Fruit fly (Drosophila melanogaster): ENCODE results near the gene subdued.

DNA sequence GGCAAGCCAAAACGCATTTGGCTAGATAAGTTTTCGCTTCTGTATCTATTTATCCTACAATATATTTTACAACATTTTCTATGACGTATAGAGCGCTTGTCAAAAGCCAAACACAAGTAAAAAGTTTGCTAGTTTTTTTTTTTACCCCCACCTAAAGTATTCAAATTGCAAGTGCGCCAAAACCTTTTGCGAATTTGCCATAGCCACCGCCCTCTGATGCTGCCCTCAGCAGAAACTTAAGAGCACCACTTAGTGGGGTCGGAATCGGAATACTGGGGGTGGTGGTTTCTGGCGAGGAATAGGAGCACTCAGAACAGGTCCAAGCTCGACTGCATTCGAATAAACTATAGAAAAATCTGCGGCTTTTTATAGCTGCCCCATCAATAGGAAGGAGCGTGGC is 15.2 kb upstream of the subdued start, which contains the start of gene CG6184:
- TF ChIP-seq Mnt (GFP tag; optimal IDR thresholded peaks at IDR 0.05) (no peak), toe (GFP tag; optimal IDR thresholded peaks at IDR 0.05) (no peak), tj (GFP tag; optimal IDR thresholded peaks at IDR 0.05) (no peak)

Data from whole organism, adult.